Worm (Caenorhabditis elegans) whole organism, midembryonic: ENCODE measurements around the gene bgnt-1.5.

Experiments
- T22C8.4 ChIP-seq: fragments of 200-800 bp; sonication (Bioruptor generic); IDR thresholded peaks from 2 replicates; pipeline ENCODE4 v1.3.6; 2022; ENCODE audit warnings: missing genetic modification characterization, missing compliant biosample characterization
- cog-1 ChIP-seq: sonication (generic microtip); optimal IDR thresholded peaks from 2 replicates; lab custom pipeline; 2016; ENCODE audit warnings: missing genetic modification characterization, missing compliant biosample characterization
- flt-1 ChIP-seq: fragments of 200-800 bp; sonication (Bioruptor generic); IDR thresholded peaks from 2 replicates; pipeline ENCODE4 v1.3.6; 2022; ENCODE audit warnings: missing genetic modification characterization, missing compliant biosample characterization
- klf-2 ChIP-seq: fragments of 200-800 bp; sonication (Bioruptor generic); conservative IDR thresholded peaks from 2 replicates; pipeline ENCODE4 v1.3.6; 2022; ENCODE audit warnings: missing genetic modification reagents, missing genetic modification characterization, missing compliant biosample characterization
- med-1 ChIP-seq: sonication (generic microtip); optimal IDR thresholded peaks from 2 replicates; lab custom pipeline; 2017; ENCODE audit warnings: missing genetic modification characterization, mild to moderate bottlenecking, missing compliant biosample characterization, antibody characterized with exemption, missing genetic modification reagents; ENCODE audit not compliant: insufficient read depth
- tab-1 ChIP-seq: fragments of 200-800 bp; sonication (Bioruptor generic); IDR thresholded peaks from 2 replicates; pipeline ENCODE4 v1.3.6; 2022; ENCODE audit warnings: missing genetic modification characterization, missing compliant biosample characterization
- ztf-23 ChIP-seq: fragments of 200-800 bp; sonication (Bioruptor generic); IDR thresholded peaks from 2 replicates; pipeline ENCODE4 v1.3.6; 2022; ENCODE audit warnings: missing genetic modification reagents, missing genetic modification characterization, missing compliant biosample characterization

DNA sequence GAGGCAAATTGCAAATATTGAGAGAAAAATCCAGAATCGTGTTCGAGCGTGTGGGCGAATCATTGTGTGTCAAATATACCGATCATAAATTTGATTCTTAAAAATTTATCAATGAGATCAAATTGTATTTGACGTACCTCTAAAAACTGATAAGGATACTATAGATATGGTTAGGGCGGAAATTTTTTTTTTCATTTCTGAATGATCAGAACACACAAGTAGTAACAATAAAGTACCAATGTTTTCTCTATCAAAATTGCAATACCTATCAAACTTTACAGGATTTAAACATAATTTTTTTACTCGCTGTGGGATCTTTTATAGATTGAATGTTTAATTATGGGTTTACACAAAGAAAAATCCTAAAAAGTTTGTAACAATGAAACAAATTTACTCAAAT is at the start of gene bgnt-1.5:
- TF ChIP-seq klf-2 (no peak), med-1 (no peak), cog-1 (tag; lab: Kevin White, UChicago) (no peak), tab-1 (GFP tag; lab: Robert Waterston, UW) (no peak), flt-1 (GFP tag; lab: Robert Waterston, UW) (no peak), T22C8.4 (GFP tag; lab: Robert Waterston, UW) (no peak), ztf-23 (no peak)
